Worm (Caenorhabditis elegans) whole organism, L1 larva: Measurements from ENCODE around the gene str-38.

Source experiments
- C16A3.4 ChIP-seq: fragments of 150-350 bp; optimal IDR thresholded peaks from 2 replicates; lab custom pipeline; 2014; ENCODE audit warnings: missing biosample characterization, missing genetic modification characterization
- Y116A8C.19 ChIP-seq: sonication (generic microtip); optimal IDR thresholded peaks from 2 replicates; lab custom pipeline; 2016; ENCODE audit warnings: missing compliant biosample characterization, missing genetic modification characterization, borderline replicate concordance
- aha-1 ChIP-seq: fragments of 150-350 bp; optimal IDR thresholded peaks from 2 replicates; lab custom pipeline; 2014; ENCODE audit warnings: missing biosample characterization, missing genetic modification characterization
- alr-1 ChIP-seq: fragments of 200-800 bp; sonication (Bioruptor generic); optimal IDR thresholded peaks from 2 replicates; lab custom pipeline; 2018; ENCODE audit warnings: borderline replicate concordance, mild to moderate bottlenecking, missing genetic modification characterization, missing compliant biosample characterization
- ama-1 ChIP-seq: fragments of 150-350 bp; optimal IDR thresholded peaks from 2 replicates; lab custom pipeline; 2014
- blmp-1 ChIP-seq: fragments of 150-350 bp; optimal IDR thresholded peaks from 2 replicates; lab custom pipeline; 2014; ENCODE audit warnings: missing biosample characterization, missing genetic modification characterization
- ceh-63 ChIP-seq: fragments of 200-800 bp; sonication (Bioruptor generic); optimal IDR thresholded peaks from 2 replicates; lab custom pipeline; 2018; ENCODE audit warnings: mild to moderate bottlenecking, missing genetic modification characterization, missing compliant biosample characterization
- ceh-90 ChIP-seq: sonication (generic microtip); optimal IDR thresholded peaks from 2 replicates; lab custom pipeline; 2016; ENCODE audit warnings: missing genetic modification characterization, missing compliant biosample characterization
- dpl-1 ChIP-seq, 3 experiments: fragments of 150-350 bp in 2 of 3; sonication (generic microtip) in 1 of 3; optimal IDR thresholded peaks; 2 replicates each; lab custom pipeline; 2014 to 2017; ENCODE audit warnings: missing biosample characterization in 3 of 3, missing genetic modification characterization in 3 of 3, missing genetic modification reagents in 3 of 3
- dsc-1 ChIP-seq: sonication (generic microtip); optimal IDR thresholded peaks from 2 replicates; lab custom pipeline; 2016; ENCODE audit warnings: mild to moderate bottlenecking, missing genetic modification characterization, missing compliant biosample characterization
- efl-1 ChIP-seq, 4 experiments: fragments of 150-350 bp; optimal IDR thresholded peaks in 3 of 4; peaks in 1 of 4; 1 replicate in 1 of 4; 2 replicates in 3 of 4; lab custom pipeline; 2014; ENCODE audit warnings: missing biosample characterization in 2 of 4, missing genetic modification characterization in 2 of 4, missing genetic modification reagents in 2 of 4
- egl-27 ChIP-seq, 2 experiments: fragments of 150-350 bp in 1 of 2; sonication (generic microtip); optimal IDR thresholded peaks; 3 replicates each; lab custom pipeline; 2017 to 2018; ENCODE audit warnings: missing biosample characterization in 2 of 2, missing genetic modification characterization in 2 of 2, missing genetic modification reagents in 2 of 2
- elt-3 ChIP-seq, 6 experiments: fragments of 150-350 bp in 1 of 6; sonication (generic microtip); optimal IDR thresholded peaks; 2 replicates each; lab custom pipeline; 2017 to 2018; ENCODE audit warnings: missing biosample characterization in 6 of 6, missing genetic modification characterization in 6 of 6, inconsistent platforms in 1 of 6
- fkh-10 ChIP-seq: sonication (generic microtip); optimal IDR thresholded peaks from 2 replicates; lab custom pipeline; 2017; ENCODE audit warnings: missing biosample characterization, missing genetic modification reagents, missing genetic modification characterization
- fkh-4 ChIP-seq: sonication (generic microtip); optimal IDR thresholded peaks from 2 replicates; lab custom pipeline; 2016; ENCODE audit warnings: missing compliant biosample characterization, missing genetic modification characterization, borderline replicate concordance
- fos-1 ChIP-seq: fragments of 150-350 bp; optimal IDR thresholded peaks from 2 replicates; lab custom pipeline; 2014; ENCODE audit warnings: missing biosample characterization, missing genetic modification characterization
- grh-1 ChIP-seq: fragments of 200-800 bp; sonication (Bioruptor generic); IDR thresholded peaks from 2 replicates; pipeline ENCODE4 v1.3.6; 2022; ENCODE audit warnings: missing genetic modification reagents, missing genetic modification characterization, missing compliant biosample characterization
- hlh-4 ChIP-seq: sonication (generic microtip); optimal IDR thresholded peaks from 2 replicates; lab custom pipeline; 2016; ENCODE audit warnings: mild to moderate bottlenecking, missing genetic modification characterization, missing compliant biosample characterization
- irx-1 ChIP-seq: sonication (generic microtip); optimal IDR thresholded peaks from 2 replicates; lab custom pipeline; 2016; ENCODE audit warnings: missing genetic modification characterization, missing compliant biosample characterization
- isw-1 ChIP-seq: fragments of 200-800 bp; sonication (Bioruptor generic); IDR thresholded peaks from 2 replicates; pipeline ENCODE4 v1.3.6; 2022; ENCODE audit warnings: missing genetic modification characterization, missing compliant biosample characterization
- lin-13 ChIP-seq: fragments of 150-350 bp; optimal IDR thresholded peaks from 2 replicates; lab custom pipeline; 2014; ENCODE audit warnings: missing biosample characterization, missing genetic modification reagents, missing genetic modification characterization
- lin-15B ChIP-seq: fragments of 150-350 bp; sonication (generic microtip); optimal IDR thresholded peaks from 3 replicates; lab custom pipeline; 2014; ENCODE audit warnings: missing biosample characterization, missing genetic modification characterization
- lin-35 ChIP-seq, 2 experiments: fragments of 150-350 bp; optimal IDR thresholded peaks; 2 replicates each; lab custom pipeline; 2014; ENCODE audit warnings: missing biosample characterization in 2 of 2, missing genetic modification characterization in 2 of 2, missing genetic modification reagents in 2 of 2
- lin-39 ChIP-seq: fragments of 150-350 bp; optimal IDR thresholded peaks from 2 replicates; lab custom pipeline; 2014; ENCODE audit warnings: missing biosample characterization, missing genetic modification reagents, missing genetic modification characterization
- lir-3 ChIP-seq: sonication (generic microtip); optimal IDR thresholded peaks from 2 replicates; lab custom pipeline; 2016; ENCODE audit warnings: mild to moderate bottlenecking, missing genetic modification characterization, moderate library complexity, missing compliant biosample characterization; ENCODE audit not compliant: poor library complexity
- mdl-1 ChIP-seq, 2 experiments: fragments of 150-350 bp; optimal IDR thresholded peaks; 2 replicates each; lab custom pipeline; 2014 to 2017; ENCODE audit warnings: missing biosample characterization in 2 of 2, missing genetic modification characterization in 2 of 2, inconsistent platforms in 1 of 2
- mef-2 ChIP-seq: fragments of 150-350 bp; optimal IDR thresholded peaks from 2 replicates; lab custom pipeline; 2014; ENCODE audit warnings: missing biosample characterization, missing genetic modification characterization
- nhr-20 ChIP-seq: sonication (generic microtip); optimal IDR thresholded peaks from 2 replicates; lab custom pipeline; 2016; ENCODE audit warnings: mild to moderate bottlenecking, missing genetic modification characterization, missing compliant biosample characterization
- nhr-237 ChIP-seq: fragments of 150-350 bp; optimal IDR thresholded peaks from 2 replicates; lab custom pipeline; 2014; ENCODE audit warnings: missing biosample characterization, missing genetic modification characterization
- nhr-28 ChIP-seq: fragments of 150-350 bp; optimal IDR thresholded peaks from 2 replicates; lab custom pipeline; 2014; ENCODE audit warnings: missing biosample characterization, missing genetic modification characterization
- nhr-47 ChIP-seq: sonication (generic microtip); optimal IDR thresholded peaks from 2 replicates; lab custom pipeline; 2016; ENCODE audit warnings: mild to moderate bottlenecking, missing genetic modification characterization, moderate library complexity, missing compliant biosample characterization
- nhr-76 ChIP-seq: sonication (generic microtip); optimal IDR thresholded peaks from 2 replicates; lab custom pipeline; 2017; ENCODE audit warnings: missing biosample characterization, missing genetic modification characterization
- nhr-84 ChIP-seq: sonication (generic microtip); optimal IDR thresholded peaks from 2 replicates; lab custom pipeline; 2017; ENCODE audit warnings: missing biosample characterization, missing genetic modification characterization
- nhr-85 ChIP-seq: sonication (generic microtip); peaks from one replicate; lab custom pipeline; 2016; ENCODE audit warnings: missing genetic modification characterization, inconsistent platforms, missing compliant biosample characterization
- rnt-1 ChIP-seq: sonication (generic microtip); optimal IDR thresholded peaks from 2 replicates; lab custom pipeline; 2016; ENCODE audit warnings: mild to moderate bottlenecking, missing genetic modification characterization, moderate library complexity, missing compliant biosample characterization
- skn-1 ChIP-seq: fragments of 150-350 bp; optimal IDR thresholded peaks from 2 replicates; lab custom pipeline; 2014; ENCODE audit warnings: missing biosample characterization, missing genetic modification characterization
- sox-4 ChIP-seq: sonication (generic microtip); optimal IDR thresholded peaks from 2 replicates; lab custom pipeline; 2016; ENCODE audit warnings: missing genetic modification characterization, missing compliant biosample characterization
- tlp-1 ChIP-seq: fragments of 150-350 bp; optimal IDR thresholded peaks from 2 replicates; lab custom pipeline; 2014; ENCODE audit warnings: missing biosample characterization, missing genetic modification characterization
- unc-30 ChIP-seq: sonication (generic microtip); optimal IDR thresholded peaks from 2 replicates; lab custom pipeline; 2017; ENCODE audit warnings: missing biosample characterization, missing genetic modification characterization
- unc-62 ChIP-seq: fragments of 150-350 bp; optimal IDR thresholded peaks from 2 replicates; lab custom pipeline; 2014; ENCODE audit warnings: missing biosample characterization, missing genetic modification reagents, missing genetic modification characterization
- xbp-1 ChIP-seq: sonication (generic microtip); optimal IDR thresholded peaks from 2 replicates; lab custom pipeline; 2016; ENCODE audit warnings: missing genetic modification characterization, missing compliant biosample characterization
- ztf-4 ChIP-seq: fragments of 150-350 bp; optimal IDR thresholded peaks from 2 replicates; lab custom pipeline; 2014; ENCODE audit warnings: missing biosample characterization, missing genetic modification characterization

Gene str-38

ce11 chrV:15741851-15742250 lies 9.7 kb upstream of the str-38 start, which contains the start of gene str-18:
Gene str-18, minus strand, starts transcription at chrV:15741951.
- no peak for TF ChIP-seq lin-35 (GFP tag; optimal IDR thresholded peaks at IDR 0.05; lab: Kevin White, UChicago)
- TF ChIP-seq nhr-47 (tag; lab: Kevin White, UChicago), result no peak
- TF ChIP-seq xbp-1 (tag; lab: Kevin White, UChicago), result no peak
- no peak for TF ChIP-seq alr-1 (tag; lab: Kevin White, UChicago)
- no peak for TF ChIP-seq lin-13 (GFP tag; lab: Kevin White, UChicago)

- TF ChIP-seq nhr-85 (tag; lab: Kevin White, UChicago) (no peak), alr-1 (tag; lab: Kevin White, UChicago) (no peak), lin-39 (no peak), ceh-63 (GFP tag; lab: Kevin White, UChicago) (no peak), nhr-28 (tag; lab: Kevin White, UChicago) (no peak), fos-1 (tag; lab: Kevin White, UChicago) (no peak), aha-1 (no peak), nhr-47 (tag; lab: Kevin White, UChicago) (no peak), nhr-20 (tag; lab: Kevin White, UChicago) (no peak), mef-2 (tag; lab: Kevin White, UChicago) (no peak), skn-1 (tag; lab: Kevin White, UChicago) (no peak), rnt-1 (tag; lab: Kevin White, UChicago) (no peak), blmp-1 (tag; lab: Kevin White, UChicago) (no peak)
- TF ChIP-seq, all 84 proteins: peak for 0
These were observed 3.6 kb upstream of the str-38 start, which contains the start of gene str-27 for ce11 chrV:15735720-15736119. Gene str-27, minus strand, starts transcription at chrV:15735820.

ce11 chrV:15733568-15733967 lies 1.5 kb upstream of the str-38 start, which contains the start of gene T23D5.3:
Gene T23D5.3, minus strand, starts transcription at chrV:15733668.
- TF ChIP-seq ceh-90 (no peak), efl-1 (optimal IDR thresholded peaks at IDR 0.05; lab: Kevin White, UChicago) (no peak), efl-1 (GFP tag; optimal IDR thresholded peaks at IDR 0.05 in 1 of 2; lab: Kevin White, UChicago) (no peak), mef-2 (tag; lab: Kevin White, UChicago) (no peak), elt-3 (tag; optimal IDR thresholded peaks at IDR 0.05; lab: Kevin White, UChicago) (no peak), mdl-1 (tag; optimal IDR thresholded peaks at IDR 0.05; lab: Kevin White, UChicago) (no peak), grh-1 (GFP tag; lab: Robert Waterston, UW) (no peak), nhr-76 (tag; lab: Kevin White, UChicago) (no peak), fkh-4 (no peak)

DNA sequence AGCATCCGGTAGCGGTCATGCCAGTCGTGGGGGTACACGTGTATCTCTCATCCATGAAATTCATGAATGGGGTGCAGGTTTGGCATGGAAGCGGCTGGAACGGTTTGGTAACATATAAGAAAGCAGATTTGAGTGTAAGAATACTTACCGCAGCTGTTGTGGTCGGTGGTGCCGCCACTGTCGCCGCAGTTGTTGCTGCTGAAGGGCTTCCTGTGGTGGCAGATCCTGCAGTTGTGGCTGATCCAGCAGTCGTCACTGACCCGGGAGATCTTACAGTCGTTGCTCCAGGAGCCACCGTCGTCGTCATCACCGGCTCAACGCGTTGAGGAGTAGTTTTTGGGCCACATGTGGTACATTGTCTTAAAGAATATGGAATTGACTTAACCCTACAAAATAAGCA lies 911 bp upstream of the str-38 start:
- TF ChIP-seq lin-13 (GFP tag; lab: Kevin White, UChicago) (no peak), unc-62 (GFP tag; lab: Kevin White, UChicago) (no peak), Y116A8C.19 (no peak), C16A3.4 (no peak), nhr-84 (tag; lab: Kevin White, UChicago) (no peak), ztf-4 (tag; lab: Kevin White, UChicago) (no peak), nhr-76 (tag; lab: Kevin White, UChicago) (no peak), nhr-47 (tag; lab: Kevin White, UChicago) (no peak), lin-15B (tag; lab: Kevin White, UChicago) (no peak), mef-2 (tag; lab: Kevin White, UChicago) (no peak), unc-30 (tag; lab: Kevin White, UChicago) (no peak)

- TF ChIP-seq lin-13 (GFP tag; lab: Kevin White, UChicago) (no peak), lin-35 (GFP tag; optimal IDR thresholded peaks at IDR 0.05; lab: Kevin White, UChicago) (no peak), fkh-4 (no peak), tlp-1 (tag; lab: Kevin White, UChicago) (no peak), lir-3 (no peak), dpl-1 (GFP tag; optimal IDR thresholded peaks at IDR 0.05; lab: Kevin White, UChicago) (no peak), hlh-4 (tag; lab: Kevin White, UChicago) (no peak), dsc-1 (tag; lab: Kevin White, UChicago) (no peak), egl-27 (tag; optimal IDR thresholded peaks at IDR 0.05; lab: Kevin White, UChicago) (no peak), mef-2 (tag; lab: Kevin White, UChicago) (no peak), nhr-76 (tag; lab: Kevin White, UChicago) (no peak), fkh-10 (no peak), grh-1 (GFP tag; lab: Robert Waterston, UW) (no peak), isw-1 (no peak), nhr-237 (tag; lab: Kevin White, UChicago) (no peak), ama-1 (lab: Kevin White, UChicago) (no peak), irx-1 (no peak), sox-4 (no peak)
These were observed 1.6 kb downstream of the str-38 start, which contains the start of gene Y6E2A.10 for ce11 chrV:15730459-15730858. Gene Y6E2A.10, minus strand, starts transcription at chrV:15730559.
